Fruit fly (Drosophila melanogaster) whole organism, prepupa: Measurements from ENCODE around the gene CG14182.
A peak's percentile ranks its signal among the peaks of the same experiment; 100 is the strongest.

Experiments used
- Blimp-1 ChIP-seq: fragments of 200-800 bp; sonication (Bioruptor generic); optimal IDR thresholded peaks from 3 replicates; lab custom pipeline; 2017; ENCODE audit warnings: missing biosample characterization, missing genetic modification characterization, mild to moderate bottlenecking, moderate library complexity, missing genetic modification reagents
- CG10631 ChIP-seq: fragments of 200-800 bp; sonication (Bioruptor generic); optimal IDR thresholded peaks from 2 replicates; lab custom pipeline; 2016; ENCODE audit warnings: missing biosample characterization, missing genetic modification characterization
- CG10669 ChIP-seq: fragments of 200-800 bp; sonication (Bioruptor generic); optimal IDR thresholded peaks from 3 replicates; lab custom pipeline; 2018; ENCODE audit warnings: missing biosample characterization, mild to moderate bottlenecking, missing genetic modification characterization, moderate library complexity
- CG11294 ChIP-seq: fragments of 200-800 bp; sonication (Bioruptor generic); IDR thresholded peaks from 2 replicates; pipeline ENCODE4 v1.3.6; 2022; ENCODE audit warnings: missing biosample characterization, missing genetic modification characterization
- CG15336 ChIP-seq: fragments of 200-800 bp; sonication (Bioruptor generic); IDR thresholded peaks from 2 replicates; pipeline ENCODE4 v1.3.6; 2022; ENCODE audit warnings: missing biosample characterization, missing genetic modification characterization
- CG1621 ChIP-seq: fragments of 200-800 bp; sonication (Bioruptor generic); optimal IDR thresholded peaks from 3 replicates; lab custom pipeline; 2018; ENCODE audit warnings: missing biosample characterization, mild to moderate bottlenecking, missing genetic modification characterization
- CG16779 ChIP-seq: fragments of 200-800 bp; sonication (Bioruptor generic); optimal IDR thresholded peaks from 3 replicates; lab custom pipeline; 2017; ENCODE audit warnings: missing biosample characterization, mild to moderate bottlenecking, missing genetic modification characterization
- CG3032 ChIP-seq: fragments of 200-800 bp; optimal IDR thresholded peaks from 2 replicates; lab custom pipeline; 2019; ENCODE audit warnings: missing biosample characterization, mild to moderate bottlenecking, missing genetic modification characterization, moderate library complexity
- CG31627 ChIP-seq: fragments of 200-800 bp; sonication (Bioruptor generic); optimal IDR thresholded peaks from 3 replicates; lab custom pipeline; 2016; ENCODE audit warnings: missing biosample characterization, missing genetic modification characterization
- CG32006 ChIP-seq: fragments of 200-800 bp; sonication (Bioruptor generic); optimal IDR thresholded peaks from 3 replicates; lab custom pipeline; 2017; ENCODE audit warnings: missing biosample characterization, mild to moderate bottlenecking, missing genetic modification characterization
- CG34406 ChIP-seq: fragments of 200-800 bp; sonication (Bioruptor generic); optimal IDR thresholded peaks from 3 replicates; lab custom pipeline; 2016; ENCODE audit warnings: missing biosample characterization, missing genetic modification characterization
- CG3919 ChIP-seq: fragments of 200-800 bp; sonication (Bioruptor generic); optimal IDR thresholded peaks from 3 replicates; lab custom pipeline; 2016; ENCODE audit warnings: missing biosample characterization, missing genetic modification characterization
- CG4318 ChIP-seq: fragments of 200-800 bp; sonication (Bioruptor generic); optimal IDR thresholded peaks from 3 replicates; lab custom pipeline; 2017; ENCODE audit warnings: missing biosample characterization, mild to moderate bottlenecking, missing genetic modification characterization
- CG6163 ChIP-seq: fragments of 200-800 bp; sonication (Bioruptor generic); IDR thresholded peaks from 3 replicates; pipeline ENCODE4 v1.3.6; 2022; ENCODE audit warnings: missing biosample characterization, missing genetic modification characterization
- CG6792 ChIP-seq: fragments of 200-800 bp; sonication (Bioruptor generic); optimal IDR thresholded peaks from 3 replicates; lab custom pipeline; 2016; ENCODE audit warnings: missing biosample characterization, missing genetic modification characterization
- CG6808 ChIP-seq: fragments of 200-800 bp; sonication (Bioruptor generic); optimal IDR thresholded peaks from 3 replicates; lab custom pipeline; 2017; ENCODE audit warnings: missing biosample characterization, missing genetic modification characterization, mild to moderate bottlenecking, moderate library complexity, missing genetic modification reagents
- CG6854 ChIP-seq: fragments of 200-800 bp; sonication (Bioruptor generic); optimal IDR thresholded peaks from 2 replicates; lab custom pipeline; 2017; ENCODE audit warnings: missing biosample characterization, mild to moderate bottlenecking, missing genetic modification characterization
- CG7368 ChIP-seq: fragments of 200-800 bp; sonication (Bioruptor generic); optimal IDR thresholded peaks from 3 replicates; lab custom pipeline; 2016; ENCODE audit warnings: missing biosample characterization, missing genetic modification characterization
- CG9139 ChIP-seq: fragments of 200-800 bp; sonication (Bioruptor generic); optimal IDR thresholded peaks from 3 replicates; lab custom pipeline; 2017; ENCODE audit warnings: missing biosample characterization, mild to moderate bottlenecking, missing genetic modification characterization
- Eip75B ChIP-seq: fragments of 200-800 bp; sonication (Bioruptor generic); optimal IDR thresholded peaks from 3 replicates; lab custom pipeline; 2016; ENCODE audit warnings: missing biosample characterization, missing genetic modification characterization
- Eip78C ChIP-seq: fragments of 200-800 bp; sonication (Bioruptor generic); peaks from one replicate; lab custom pipeline; 2016; ENCODE audit warnings: missing biosample characterization, missing genetic modification characterization
- Ets21C ChIP-seq: fragments of 200-800 bp; sonication (Bioruptor generic); optimal IDR thresholded peaks from 3 replicates; lab custom pipeline; 2016; ENCODE audit warnings: missing biosample characterization, missing genetic modification characterization
- Gug ChIP-seq: fragments of 200-800 bp; sonication (Bioruptor generic); IDR thresholded peaks from 2 replicates; pipeline ENCODE4 v1.3.6; 2022; ENCODE audit warnings: missing biosample characterization, missing genetic modification characterization
- Hr39 ChIP-seq: fragments of 200-800 bp; sonication (Bioruptor generic); optimal IDR thresholded peaks from 2 replicates; lab custom pipeline; 2016; ENCODE audit warnings: missing biosample characterization, missing genetic modification characterization
- Hr4 ChIP-seq: fragments of 200-800 bp; sonication (Bioruptor generic); optimal IDR thresholded peaks from 3 replicates; lab custom pipeline; 2016; ENCODE audit warnings: missing biosample characterization, missing genetic modification characterization
- Lpt ChIP-seq: fragments of 200-800 bp; sonication (Bioruptor generic); optimal IDR thresholded peaks from 3 replicates; lab custom pipeline; 2016; ENCODE audit warnings: missing biosample characterization, missing genetic modification characterization
- Met ChIP-seq: fragments of 200-800 bp; sonication (Bioruptor generic); optimal IDR thresholded peaks from 3 replicates; lab custom pipeline; 2016; ENCODE audit warnings: missing biosample characterization, missing genetic modification characterization
- OdsH ChIP-seq: fragments of 200-800 bp; sonication (Bioruptor generic); optimal IDR thresholded peaks from 3 replicates; lab custom pipeline; 2016; ENCODE audit warnings: missing biosample characterization, missing genetic modification characterization
- Smox ChIP-seq: fragments of 200-800 bp; sonication (Bioruptor generic); optimal IDR thresholded peaks from 3 replicates; lab custom pipeline; 2016; ENCODE audit warnings: missing biosample characterization, missing genetic modification characterization
- Sox102F ChIP-seq: fragments of 200-800 bp; sonication (Bioruptor generic); optimal IDR thresholded peaks from 2 replicates; lab custom pipeline; 2016; ENCODE audit warnings: missing biosample characterization, mild to moderate bottlenecking, missing genetic modification characterization
- Sox14 ChIP-seq: fragments of 200-800 bp; sonication (Bioruptor generic); optimal IDR thresholded peaks from 3 replicates; lab custom pipeline; 2016; ENCODE audit warnings: missing biosample characterization, missing genetic modification characterization
- Sox15 ChIP-seq: fragments of 200-800 bp; sonication (Bioruptor generic); optimal IDR thresholded peaks from 3 replicates; lab custom pipeline; 2016; ENCODE audit warnings: missing biosample characterization, missing genetic modification characterization
- achi ChIP-seq: fragments of 200-800 bp; sonication (Bioruptor generic); optimal IDR thresholded peaks from 3 replicates; lab custom pipeline; 2016; ENCODE audit warnings: missing biosample characterization, missing genetic modification characterization
- acj6 ChIP-seq: fragments of 200-800 bp; sonication (Bioruptor generic); optimal IDR thresholded peaks from 3 replicates; lab custom pipeline; 2016; ENCODE audit warnings: missing biosample characterization, missing genetic modification characterization
- cyc ChIP-seq: fragments of 200-800 bp; sonication (Bioruptor generic); optimal IDR thresholded peaks from 3 replicates; lab custom pipeline; 2016; ENCODE audit warnings: missing biosample characterization, missing genetic modification characterization
- dsx ChIP-seq: fragments of 200-800 bp; optimal IDR thresholded peaks from 3 replicates; lab custom pipeline; 2019; ENCODE audit warnings: missing biosample characterization, mild to moderate bottlenecking, missing genetic modification characterization, moderate library complexity; ENCODE audit not compliant: poor library complexity, severe bottlenecking
- esn ChIP-seq: fragments of 200-800 bp; sonication (Bioruptor generic); optimal IDR thresholded peaks from 2 replicates; lab custom pipeline; 2016; ENCODE audit warnings: missing biosample characterization, mild to moderate bottlenecking, missing genetic modification characterization, moderate library complexity
- fd59A ChIP-seq: fragments of 200-800 bp; sonication (Bioruptor generic); optimal IDR thresholded peaks from 2 replicates; lab custom pipeline; 2017; ENCODE audit warnings: missing biosample characterization, mild to moderate bottlenecking, missing genetic modification characterization, missing genetic modification reagents
- fd85E ChIP-seq: fragments of 200-800 bp; sonication (Bioruptor generic); optimal IDR thresholded peaks from 3 replicates; lab custom pipeline; 2016; ENCODE audit warnings: missing biosample characterization, missing genetic modification characterization
- fkh ChIP-seq: fragments of 200-800 bp; sonication (Bioruptor generic); optimal IDR thresholded peaks from 3 replicates; lab custom pipeline; 2017; ENCODE audit warnings: missing biosample characterization, mild to moderate bottlenecking, missing genetic modification characterization, moderate library complexity
- lz ChIP-seq: fragments of 200-800 bp; sonication (Bioruptor generic); optimal IDR thresholded peaks from 3 replicates; lab custom pipeline; 2016; ENCODE audit warnings: missing biosample characterization, missing genetic modification characterization
- net ChIP-seq: fragments of 200-800 bp; sonication (Bioruptor generic); optimal IDR thresholded peaks from 3 replicates; lab custom pipeline; 2016; ENCODE audit warnings: missing biosample characterization, missing genetic modification characterization
- pdm3 ChIP-seq: fragments of 200-800 bp; sonication (Bioruptor generic); optimal IDR thresholded peaks from 3 replicates; lab custom pipeline; 2016; ENCODE audit warnings: missing biosample characterization, missing genetic modification characterization
- salr ChIP-seq, 2 experiments: fragments of 200-800 bp; sonication (Bioruptor generic); optimal IDR thresholded peaks; 3 replicates each; lab custom pipeline; 2016 to 2018; ENCODE audit warnings: missing biosample characterization in 2 of 2, missing genetic modification characterization in 2 of 2, mild to moderate bottlenecking in 1 of 2
- ss ChIP-seq, 2 experiments: fragments of 200-800 bp; sonication (Bioruptor generic); optimal IDR thresholded peaks; 2 replicates in 1 of 2; 3 replicates in 1 of 2; lab custom pipeline; 2017 to 2018; ENCODE audit warnings: mild to moderate bottlenecking in 2 of 2, missing biosample characterization in 2 of 2, missing genetic modification characterization in 2 of 2, moderate library complexity in 1 of 2
- svp ChIP-seq: fragments of 200-800 bp; sonication (Bioruptor generic); peaks from one replicate; lab custom pipeline; 2016; ENCODE audit warnings: missing biosample characterization, missing genetic modification characterization
- topi ChIP-seq: fragments of 200-800 bp; sonication (Bioruptor generic); optimal IDR thresholded peaks from 3 replicates; lab custom pipeline; 2016; ENCODE audit warnings: missing biosample characterization, missing genetic modification characterization
- vri ChIP-seq: fragments of 200-800 bp; sonication (Bioruptor generic); optimal IDR thresholded peaks from 3 replicates; lab custom pipeline; 2016; ENCODE audit warnings: missing biosample characterization, mild to moderate bottlenecking, missing genetic modification characterization

CG14182 gene

dm6 chr3L:19929051-19929718, 50.4 kb downstream of the CG14182 start:
- TF ChIP-seq Gug (no peak), CG10669 (GFP tag; lab: Kevin White, UChicago) (peak; percentile 11), Sox15 (GFP tag; lab: Kevin White, UChicago) (no peak), CG9139 (no peak), Ets21C (no peak), pdm3 (GFP tag; lab: Kevin White, UChicago) (peak; percentile 45), CG16779 (tag; lab: Kevin White, UChicago) (peak; percentile 32), fkh (GFP tag; lab: Kevin White, UChicago) (no peak), CG3919 (GFP tag; lab: Kevin White, UChicago) (peak; percentile 20), CG34406 (GFP tag; lab: Kevin White, UChicago) (peak; percentile 32), lz (GFP tag; lab: Kevin White, UChicago) (peak; percentile 34), CG11294 (no peak), Sox14 (GFP tag; lab: Kevin White, UChicago) (peak; percentile 33), fd85E (no peak), esn (GFP tag; lab: Kevin White, UChicago) (peak; percentile 58), vri (GFP tag; lab: Kevin White, UChicago) (peak; percentile 28), fd59A (no peak), CG6163 (peak; percentile 73; the same call in 2 of the 3 replicates), CG4318 (no peak), net (GFP tag; lab: Kevin White, UChicago) (peak; percentile 3), CG31627 (GFP tag; lab: Kevin White, UChicago) (peak; percentile 30), Smox (GFP tag; lab: Kevin White, UChicago) (peak; percentile 48), CG3032 (tag; lab: Kevin White, UChicago) (no peak), CG6808 (no peak), salr (GFP tag; optimal IDR thresholded peaks at IDR 0.05; lab: Kevin White, UChicago) (peak in 1 of 2 experiments; percentile 27), Eip75B (GFP tag; lab: Kevin White, UChicago) (peak; percentile 9), Blimp-1 (GFP tag; lab: Kevin White, UChicago) (peak; percentile 33), CG32006 (GFP tag; lab: Kevin White, UChicago) (peak; percentile 16), CG1621 (tag; lab: Kevin White, UChicago) (no peak), CG6854 (GFP tag; lab: Kevin White, UChicago) (peak; percentile 30), topi (GFP tag; lab: Kevin White, UChicago) (peak; percentile 35), CG15336 (GFP tag; lab: Robert Waterston, UW) (0 out of 2 replicates have a peak, but pooled peaks have one; percentile 10), Lpt (GFP tag; lab: Kevin White, UChicago) (peak; percentile 33), cyc (GFP tag; lab: Kevin White, UChicago) (peak; percentile 5), Hr39 (GFP tag; lab: Kevin White, UChicago) (peak; percentile 35), CG10631 (GFP tag; lab: Kevin White, UChicago) (no peak), dsx (GFP tag; lab: Kevin White, UChicago) (peak; percentile 82), acj6 (GFP tag; lab: Kevin White, UChicago) (peak; percentile 8), Sox102F (GFP tag; lab: Kevin White, UChicago) (no peak), OdsH (GFP tag; lab: Kevin White, UChicago) (peak; percentile 36), CG6792 (GFP tag; lab: Kevin White, UChicago) (no peak), Met (peak; percentile 30), svp (GFP tag; lab: Kevin White, UChicago) (peak; percentile 38), CG7368 (peak; percentile 17), Eip78C (GFP tag; lab: Kevin White, UChicago) (peak; percentile 82), achi (GFP tag; lab: Kevin White, UChicago) (no peak), Hr4 (GFP tag; lab: Kevin White, UChicago) (peak; percentile 60), ss (GFP tag; optimal IDR thresholded peaks at IDR 0.05; lab: Kevin White, UChicago) (peak; percentile 45 to 55)
